Worm (Caenorhabditis elegans) whole organism, young adult: Measurements from ENCODE around the gene R144.11.

Source experiments
- F10E7.11 ChIP-seq: sonication (generic microtip); optimal IDR thresholded peaks from 2 replicates; lab custom pipeline; 2017; ENCODE audit warnings: mild to moderate bottlenecking, missing genetic modification characterization, moderate library complexity, missing compliant biosample characterization
- F22D6.2 ChIP-seq: sonication (generic microtip); optimal IDR thresholded peaks from 2 replicates; lab custom pipeline; 2016; ENCODE audit warnings: mild to moderate bottlenecking, missing genetic modification characterization, missing compliant biosample characterization
- F23B12.7 ChIP-seq: sonication (generic microtip); optimal IDR thresholded peaks from 2 replicates; lab custom pipeline; 2017; ENCODE audit warnings: missing genetic modification characterization, mild to moderate bottlenecking, missing compliant biosample characterization, antibody characterized with exemption, moderate library complexity; ENCODE audit not compliant: insufficient read depth
- F49E8.2 ChIP-seq: sonication (generic microtip); optimal IDR thresholded peaks from 3 replicates; lab custom pipeline; 2017; ENCODE audit warnings: missing genetic modification characterization, mild to moderate bottlenecking, missing compliant biosample characterization, antibody characterized with exemption, moderate library complexity; ENCODE audit not compliant: insufficient read depth
- F52B5.7 ChIP-seq: sonication (generic microtip); optimal IDR thresholded peaks from 2 replicates; lab custom pipeline; 2016; ENCODE audit warnings: mild to moderate bottlenecking, missing genetic modification characterization, missing compliant biosample characterization
- K11D2.4 ChIP-seq: fragments of 200-800 bp; sonication (Bioruptor generic); IDR thresholded peaks from 2 replicates; pipeline ENCODE4 v1.3.6; 2022; ENCODE audit warnings: missing genetic modification reagents, missing genetic modification characterization, missing compliant biosample characterization
- K12H6.12 ChIP-seq: fragments of 200-800 bp; sonication (Bioruptor generic); optimal IDR thresholded peaks from 2 replicates; lab custom pipeline; 2018; ENCODE audit warnings: mild to moderate bottlenecking, missing genetic modification characterization, missing compliant biosample characterization
- T07F8.4 ChIP-seq: sonication (generic microtip); optimal IDR thresholded peaks from 2 replicates; lab custom pipeline; 2016; ENCODE audit warnings: mild to moderate bottlenecking, missing genetic modification characterization, moderate library complexity, missing compliant biosample characterization
- T26A5.8 ChIP-seq: sonication (generic microtip); optimal IDR thresholded peaks from 2 replicates; lab custom pipeline; 2016; ENCODE audit warnings: missing genetic modification characterization, missing compliant biosample characterization
- Y53F4B.3 ChIP-seq: fragments of 200-800 bp; sonication (Bioruptor generic); IDR thresholded peaks from 2 replicates; pipeline ENCODE4 v1.3.6; 2022; ENCODE audit warnings: missing genetic modification reagents, missing genetic modification characterization, missing compliant biosample characterization
- Y56A3A.18 ChIP-seq: fragments of 200-800 bp; sonication (Bioruptor generic); IDR thresholded peaks from 2 replicates; pipeline ENCODE4 v1.3.6; 2022; ENCODE audit warnings: missing genetic modification reagents, missing genetic modification characterization, missing compliant biosample characterization
- Y67H2A.10 ChIP-seq: fragments of 200-800 bp; sonication (Bioruptor generic); conservative IDR thresholded peaks from 2 replicates; pipeline ENCODE4 v1.3.6; 2022; ENCODE audit warnings: missing genetic modification reagents, missing genetic modification characterization, missing compliant biosample characterization
- Y79H2A.3 ChIP-seq: fragments of 200-800 bp; sonication (Bioruptor generic); conservative IDR thresholded peaks from 2 replicates; pipeline ENCODE4 v1.3.6; 2022; ENCODE audit warnings: missing genetic modification reagents, missing genetic modification characterization, missing compliant biosample characterization
- akir-1 ChIP-seq: fragments of 200-800 bp; sonication (Bioruptor generic); optimal IDR thresholded peaks from 2 replicates; lab custom pipeline; 2018; ENCODE audit warnings: mild to moderate bottlenecking, missing genetic modification characterization, moderate library complexity, missing compliant biosample characterization
- ama-1 ChIP-seq, 3 experiments: fragments of 150-350 bp in 1 of 3; sonication (generic microtip) in 2 of 3; optimal IDR thresholded peaks; 2 replicates each; lab custom pipeline; 2014 to 2018; ENCODE audit warnings: missing biosample characterization in 2 of 3, missing genetic modification characterization in 2 of 3, missing genetic modification reagents in 2 of 3
- aptf-2 ChIP-seq: fragments of 200-800 bp; sonication (Bioruptor generic); conservative IDR thresholded peaks from 2 replicates; pipeline ENCODE4 v1.3.6; 2022; ENCODE audit warnings: missing genetic modification reagents, missing genetic modification characterization, missing compliant biosample characterization
- atf-7 ChIP-seq: sonication (generic microtip); optimal IDR thresholded peaks from 2 replicates; lab custom pipeline; 2017; ENCODE audit warnings: mild to moderate bottlenecking, missing genetic modification characterization, missing compliant biosample characterization
- attf-3 ChIP-seq: fragments of 200-800 bp; sonication (Bioruptor generic); conservative IDR thresholded peaks from 2 replicates; pipeline ENCODE4 v1.3.6; 2022; ENCODE audit warnings: missing genetic modification reagents, missing genetic modification characterization, missing compliant biosample characterization
- attf-5 ChIP-seq: fragments of 200-800 bp; sonication (Bioruptor generic); optimal IDR thresholded peaks from 2 replicates; lab custom pipeline; 2018; ENCODE audit warnings: mild to moderate bottlenecking, missing genetic modification characterization, missing compliant biosample characterization
- cebp-1 ChIP-seq, 2 experiments: fragments of 200-800 bp in 1 of 2; sonication (Bioruptor generic) in 1 of 2; sonication (generic microtip) in 1 of 2; IDR thresholded peaks in 1 of 2; optimal IDR thresholded peaks in 1 of 2; 2 replicates each; pipeline versions ENCODE4 v1.3.6 to Lab custom; 2017 to 2022; ENCODE audit warnings: missing compliant biosample characterization in 2 of 2, missing genetic modification characterization in 2 of 2, mild to moderate bottlenecking in 1 of 2, missing genetic modification reagents in 1 of 2, moderate library complexity in 1 of 2
- ceh-58 ChIP-seq: fragments of 200-800 bp; sonication (Bioruptor generic); IDR thresholded peaks from 2 replicates; pipeline ENCODE4 v1.3.6; 2022; ENCODE audit warnings: missing genetic modification characterization, missing compliant biosample characterization
- chd-7 ChIP-seq: sonication (generic microtip); optimal IDR thresholded peaks from 2 replicates; lab custom pipeline; 2016; ENCODE audit warnings: mild to moderate bottlenecking, missing genetic modification characterization, moderate library complexity, missing compliant biosample characterization
- dpff-1 ChIP-seq: sonication (generic microtip); optimal IDR thresholded peaks from 2 replicates; lab custom pipeline; 2017; ENCODE audit warnings: mild to moderate bottlenecking, missing genetic modification characterization, missing compliant biosample characterization
- ekl-4 ChIP-seq: fragments of 200-800 bp; sonication (Bioruptor generic); IDR thresholded peaks from 2 replicates; pipeline ENCODE4 v1.3.6; 2022; ENCODE audit warnings: missing genetic modification reagents, missing genetic modification characterization, missing compliant biosample characterization
- ets-4 ChIP-seq: fragments of 200-800 bp; sonication (Bioruptor generic); optimal IDR thresholded peaks from 2 replicates; lab custom pipeline; 2018; ENCODE audit warnings: mild to moderate bottlenecking, missing genetic modification characterization, missing compliant biosample characterization
- hmg-1.2 ChIP-seq: fragments of 200-800 bp; sonication (Bioruptor generic); IDR thresholded peaks from 2 replicates; pipeline ENCODE4 v1.3.6; 2022; ENCODE audit warnings: missing genetic modification reagents, missing genetic modification characterization, missing compliant biosample characterization
- hmg-20 ChIP-seq: fragments of 200-800 bp; sonication (Bioruptor generic); IDR thresholded peaks from 2 replicates; pipeline ENCODE4 v1.3.6; 2022; ENCODE audit warnings: missing genetic modification reagents, missing genetic modification characterization, missing compliant biosample characterization
- hsf-1 ChIP-seq: fragments of 200-800 bp; sonication (Bioruptor generic); IDR thresholded peaks from 2 replicates; pipeline ENCODE4 v1.3.6; 2022; ENCODE audit warnings: missing genetic modification reagents, missing genetic modification characterization, missing compliant biosample characterization
- lin-26 ChIP-seq: fragments of 200-800 bp; sonication (Bioruptor generic); IDR thresholded peaks from 2 replicates; pipeline ENCODE4 v1.3.6; 2022; ENCODE audit warnings: missing genetic modification reagents, missing genetic modification characterization, missing compliant biosample characterization
- lin-35 ChIP-seq, 3 experiments: fragments of 150-350 bp in 2 of 3; sonication (generic microtip) in 1 of 3; optimal IDR thresholded peaks; 2 replicates each; lab custom pipeline; 2014 to 2018; ENCODE audit warnings: missing biosample characterization in 3 of 3, missing genetic modification characterization in 3 of 3, missing genetic modification reagents in 3 of 3
- lir-1 ChIP-seq: fragments of 200-800 bp; sonication (Bioruptor generic); conservative IDR thresholded peaks from 2 replicates; pipeline ENCODE4 v1.3.6; 2022; ENCODE audit warnings: missing genetic modification reagents, missing genetic modification characterization, missing compliant biosample characterization
- lsl-1 ChIP-seq: fragments of 200-800 bp; sonication (Bioruptor generic); optimal IDR thresholded peaks from 2 replicates; lab custom pipeline; 2018; ENCODE audit warnings: mild to moderate bottlenecking, missing genetic modification characterization, moderate library complexity, missing compliant biosample characterization
- madf-8 ChIP-seq: fragments of 200-800 bp; sonication (Bioruptor generic); conservative IDR thresholded peaks from 2 replicates; pipeline ENCODE4 v1.3.6; 2022; ENCODE audit warnings: missing genetic modification reagents, missing genetic modification characterization, missing compliant biosample characterization
- mxl-1 ChIP-seq: sonication (generic microtip); optimal IDR thresholded peaks from 2 replicates; lab custom pipeline; 2016; ENCODE audit warnings: missing genetic modification characterization, missing compliant biosample characterization
- nfya-2 ChIP-seq: fragments of 200-800 bp; sonication (Bioruptor generic); IDR thresholded peaks from 2 replicates; pipeline ENCODE4 v1.3.6; 2022; ENCODE audit warnings: missing genetic modification reagents, missing genetic modification characterization, missing compliant biosample characterization
- nhr-179 ChIP-seq: sonication (generic microtip); optimal IDR thresholded peaks from 2 replicates; lab custom pipeline; 2016; ENCODE audit warnings: mild to moderate bottlenecking, missing genetic modification characterization, missing compliant biosample characterization
- nhr-27 ChIP-seq: fragments of 200-800 bp; sonication (Bioruptor generic); optimal IDR thresholded peaks from 2 replicates; lab custom pipeline; 2018; ENCODE audit warnings: mild to moderate bottlenecking, missing genetic modification characterization, moderate library complexity, missing compliant biosample characterization
- nhr-90 ChIP-seq: sonication (generic microtip); optimal IDR thresholded peaks from 2 replicates; lab custom pipeline; 2016; ENCODE audit warnings: missing genotype, mild to moderate bottlenecking, missing genetic modification characterization, missing compliant biosample characterization
- repo-1 ChIP-seq: sonication (generic microtip); optimal IDR thresholded peaks from 2 replicates; lab custom pipeline; 2017; ENCODE audit warnings: mild to moderate bottlenecking, missing genetic modification characterization, missing compliant biosample characterization
- snpc-1.1 ChIP-seq: sonication (generic microtip); optimal IDR thresholded peaks from 2 replicates; lab custom pipeline; 2017; ENCODE audit warnings: missing genetic modification characterization, mild to moderate bottlenecking, missing compliant biosample characterization, antibody characterized with exemption, moderate library complexity, missing genotype, missing genetic modification reagents; ENCODE audit not compliant: insufficient read depth
- snpc-4 ChIP-seq, 5 experiments: fragments of 150-350 bp in 1 of 5; sonication (generic microtip) in 4 of 5; optimal IDR thresholded peaks; 2 replicates each; lab custom pipeline; 2014 to 2018; ENCODE audit warnings: missing genetic modification characterization in 5 of 5, missing biosample characterization in 3 of 5, antibody characterized with exemption in 2 of 5, mild to moderate bottlenecking in 2 of 5, missing compliant biosample characterization in 2 of 5, missing genotype in 2 of 5, moderate library complexity in 2 of 5, missing genetic modification reagents in 1 of 5
- tlf-1 ChIP-seq: fragments of 200-800 bp; sonication (Bioruptor generic); optimal IDR thresholded peaks from 2 replicates; lab custom pipeline; 2018; ENCODE audit warnings: mild to moderate bottlenecking, missing genetic modification characterization, missing compliant biosample characterization
- unc-62 ChIP-seq: fragments of 150-350 bp; optimal IDR thresholded peaks from 2 replicates; lab custom pipeline; 2014; ENCODE audit warnings: missing biosample characterization, missing genetic modification reagents, missing genetic modification characterization
- zim-3 ChIP-seq: sonication (generic microtip); optimal IDR thresholded peaks from 2 replicates; lab custom pipeline; 2017; ENCODE audit warnings: mild to moderate bottlenecking, missing genetic modification characterization, moderate library complexity, missing compliant biosample characterization
- ztf-6 ChIP-seq: fragments of 200-800 bp; sonication (Bioruptor generic); IDR thresholded peaks from 2 replicates; pipeline ENCODE4 v1.3.6; 2022; ENCODE audit warnings: missing genetic modification reagents, missing genetic modification characterization, missing compliant biosample characterization

The R144.11 gene

DNA sequence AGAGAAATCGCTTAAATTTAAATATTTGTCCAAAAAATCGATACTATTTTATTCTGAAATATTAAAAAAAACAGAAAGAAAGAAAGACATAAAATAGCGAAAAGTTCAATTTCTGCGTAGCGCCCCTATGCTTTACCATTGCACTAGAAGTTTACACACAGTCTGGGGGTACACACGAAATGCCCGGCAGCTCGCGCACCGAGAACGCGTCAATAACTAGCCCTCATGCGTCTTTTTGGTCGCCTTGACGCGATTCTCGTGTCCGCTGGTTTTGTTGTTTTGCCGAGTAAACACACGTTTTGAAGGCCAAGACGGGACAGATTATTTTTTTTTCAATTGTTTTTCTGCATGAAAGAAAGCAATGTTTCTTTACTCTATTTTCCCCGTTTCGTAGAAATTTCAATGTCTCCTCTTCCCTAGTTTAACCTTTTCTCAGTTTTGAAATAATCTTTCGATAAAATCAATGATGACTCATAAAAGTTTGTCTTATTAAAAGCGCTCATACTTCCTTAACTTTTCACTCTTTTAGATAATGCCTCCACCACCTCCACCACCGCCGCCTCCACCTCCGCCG lies 9.6 kb upstream of the R144.11 start, which contains the start of gene wip-1 (continued):
- TF ChIP-seq F22D6.2 (tag; lab: Kevin White, UChicago) (peak; percentile 87), attf-5 (GFP tag; lab: Kevin White, UChicago) (peak; percentile 100), Y53F4B.3 (GFP tag; lab: Robert Waterston, UW) (peak; percentile 88), hmg-1.2 (peak; percentile 98), aptf-2 (GFP tag; lab: Robert Waterston, UW) (peak; percentile 79), F10E7.11 (peak; percentile 71), ets-4 (GFP tag; lab: Kevin White, UChicago) (peak; percentile 97), dpff-1 (tag; lab: Kevin White, UChicago) (no peak), nfya-2 (GFP tag; lab: Robert Waterston, UW) (no peak), zim-3 (tag; lab: Kevin White, UChicago) (peak; percentile 64), lsl-1 (GFP tag; lab: Kevin White, UChicago) (peak; percentile 93), snpc-4 (GFP tag; optimal IDR thresholded peaks at IDR 0.05; lab: Kevin White, UChicago) (peak; percentile 80), snpc-4 (tag; optimal IDR thresholded peaks at IDR 0.05; lab: Kevin White, UChicago) (peak; percentile 86 to 93 (median 90)), Y56A3A.18 (GFP tag; lab: Robert Waterston, UW) (peak; percentile 95), ztf-6 (GFP tag; lab: Robert Waterston, UW) (0 out of 2 replicates have a peak, but pooled peaks have one; percentile 73), T07F8.4 (tag; lab: Kevin White, UChicago) (peak; percentile 88), mxl-1 (tag; lab: Kevin White, UChicago) (peak; percentile 37), madf-8 (GFP tag; lab: Robert Waterston, UW) (peak; percentile 89), T26A5.8 (tag; lab: Kevin White, UChicago) (no peak), ama-1 (optimal IDR thresholded peaks at IDR 0.05; lab: Kevin White, UChicago) (no peak), ama-1 (GFP tag; optimal IDR thresholded peaks at IDR 0.05; lab: Kevin White, UChicago) (peak; percentile 27 to 80), hmg-20 (GFP tag; lab: Robert Waterston, UW) (peak; percentile 88), unc-62 (GFP tag; lab: Kevin White, UChicago) (peak; percentile 17), attf-3 (GFP tag; lab: Robert Waterston, UW) (peak; percentile 82), repo-1 (peak; percentile 96), lir-1 (GFP tag; lab: Robert Waterston, UW) (peak; percentile 95), snpc-1.1 (tag; lab: Kevin White, UChicago) (peak; percentile 81), akir-1 (GFP tag; lab: Kevin White, UChicago) (peak; percentile 59), chd-7 (tag; lab: Kevin White, UChicago) (peak; percentile 89), K11D2.4 (GFP tag; lab: Robert Waterston, UW) (peak; percentile 94), F49E8.2 (tag; lab: Kevin White, UChicago) (peak; percentile 95), ekl-4 (peak; percentile 98), K12H6.12 (peak; percentile 97), lin-26 (GFP tag; lab: Robert Waterston, UW) (peak; percentile 89), nhr-90 (tag; lab: Kevin White, UChicago) (peak; percentile 92), tlf-1 (GFP tag; lab: Kevin White, UChicago) (peak; percentile 99), F52B5.7 (tag; lab: Kevin White, UChicago) (peak; percentile 67), cebp-1 (GFP tag; IDR thresholded peaks at IDR 0.05; lab: Robert Waterston, UW) (peak; percentile 90), cebp-1 (tag; optimal IDR thresholded peaks at IDR 0.05; lab: Kevin White, UChicago) (peak; percentile 97), F23B12.7 (tag; lab: Kevin White, UChicago) (peak; percentile 98), Y67H2A.10 (GFP tag; lab: Robert Waterston, UW) (peak; percentile 89), nhr-179 (tag; lab: Kevin White, UChicago) (no peak), hsf-1 (GFP tag; lab: Robert Waterston, UW) (peak; percentile 90), nhr-27 (tag; lab: Kevin White, UChicago) (peak; percentile 72), Y79H2A.3 (GFP tag; lab: Robert Waterston, UW) (peak; percentile 83), lin-35 (GFP tag; optimal IDR thresholded peaks at IDR 0.05; lab: Kevin White, UChicago) (peak; percentile 58 to 97 (median 82)), atf-7 (tag; lab: Kevin White, UChicago) (peak; percentile 92), ceh-58 (no peak)
